Fruit fly (Drosophila melanogaster) whole organism, embryonic: ENCODE measurements around the gene scyl.

Source experiments
- Aef1 ChIP-seq: fragments of 200-800 bp; sonication (Bioruptor generic); IDR thresholded peaks from 3 replicates; pipeline ENCODE4 v1.3.6; 2022; ENCODE audit warnings: missing biosample characterization, missing genetic modification characterization
- Atf6 ChIP-seq: fragments of 200-800 bp; sonication (Bioruptor generic); IDR thresholded peaks from 2 replicates; pipeline ENCODE4 v1.3.6; 2022; ENCODE audit warnings: missing biosample characterization, missing genetic modification characterization
- C15 ChIP-seq: fragments of 200-800 bp; sonication (Bioruptor generic); IDR thresholded peaks from 3 replicates; pipeline ENCODE4 v1.3.6; 2022; ENCODE audit warnings: missing biosample characterization, missing genetic modification characterization
- CG10543 ChIP-seq: fragments of 200-800 bp; sonication (Bioruptor generic); optimal IDR thresholded peaks from 3 replicates; lab custom pipeline; 2017; ENCODE audit warnings: missing biosample characterization, mild to moderate bottlenecking, missing genetic modification characterization, moderate library complexity
- CG12071 ChIP-seq: fragments of 200-800 bp; sonication (Bioruptor generic); optimal IDR thresholded peaks from 3 replicates; lab custom pipeline; 2018; ENCODE audit warnings: missing biosample characterization, mild to moderate bottlenecking, missing genetic modification characterization
- CG12219 ChIP-seq: fragments of 200-800 bp; sonication (Bioruptor generic); optimal IDR thresholded peaks from 3 replicates; lab custom pipeline; 2018; ENCODE audit warnings: missing biosample characterization, mild to moderate bottlenecking, missing genetic modification characterization
- CG12744 ChIP-seq: fragments of 200-800 bp; sonication (Bioruptor generic); optimal IDR thresholded peaks from 2 replicates; lab custom pipeline; 2016; ENCODE audit warnings: missing biosample characterization, missing genetic modification characterization
- CG13296 ChIP-seq: fragments of 200-800 bp; sonication (Bioruptor generic); optimal IDR thresholded peaks from 3 replicates; lab custom pipeline; 2018; ENCODE audit warnings: missing biosample characterization, mild to moderate bottlenecking, missing genetic modification characterization
- CG13775 ChIP-seq: fragments of 200-800 bp; sonication (Bioruptor generic); optimal IDR thresholded peaks from 3 replicates; lab custom pipeline; 2017; ENCODE audit warnings: missing biosample characterization, mild to moderate bottlenecking, missing genetic modification characterization
- CG15011 ChIP-seq: fragments of 200-800 bp; sonication (Bioruptor generic); optimal IDR thresholded peaks from 3 replicates; lab custom pipeline; 2018; ENCODE audit warnings: missing biosample characterization, mild to moderate bottlenecking, missing genetic modification characterization
- CG15696 ChIP-seq: fragments of 200-800 bp; sonication (Bioruptor generic); optimal IDR thresholded peaks from 2 replicates; lab custom pipeline; 2019; ENCODE audit warnings: missing biosample characterization, mild to moderate bottlenecking, missing genetic modification characterization, moderate library complexity
- CG18619 ChIP-seq: fragments of 200-800 bp; sonication (Bioruptor generic); optimal IDR thresholded peaks from 3 replicates; lab custom pipeline; 2017; ENCODE audit warnings: missing biosample characterization, mild to moderate bottlenecking, missing genetic modification characterization
- CG2129 ChIP-seq: fragments of 200-800 bp; sonication (Bioruptor generic); IDR thresholded peaks from 2 replicates; pipeline ENCODE4 v1.3.6; 2022; ENCODE audit warnings: missing biosample characterization, missing genetic modification characterization; ENCODE audit not compliant: partially characterized antibody
- CG3163 ChIP-seq: fragments of 200-800 bp; sonication (Bioruptor generic); optimal IDR thresholded peaks from 3 replicates; lab custom pipeline; 2016; ENCODE audit warnings: missing biosample characterization, missing genetic modification characterization
- CG4282 ChIP-seq: fragments of 200-800 bp; sonication (Bioruptor generic); optimal IDR thresholded peaks from 2 replicates; lab custom pipeline; 2016; ENCODE audit warnings: missing biosample characterization, missing genetic modification characterization
- CG4360 ChIP-seq: fragments of 200-800 bp; sonication (Bioruptor generic); IDR thresholded peaks from 2 replicates; pipeline ENCODE4 v1.3.6; 2022; ENCODE audit warnings: missing biosample characterization, missing genetic modification characterization
- CG5953 ChIP-seq: fragments of 200-800 bp; sonication (Bioruptor generic); IDR thresholded peaks from 2 replicates; pipeline ENCODE4 v1.3.6; 2022; ENCODE audit warnings: missing biosample characterization, missing genetic modification characterization
- CG7839 ChIP-seq: fragments of 200-800 bp; sonication (Bioruptor generic); optimal IDR thresholded peaks from 3 replicates; lab custom pipeline; 2018; ENCODE audit warnings: missing biosample characterization, mild to moderate bottlenecking, missing genetic modification characterization, moderate library complexity
- CG8924 ChIP-seq: fragments of 200-800 bp; optimal IDR thresholded peaks from 3 replicates; lab custom pipeline; 2019; ENCODE audit warnings: missing biosample characterization, mild to moderate bottlenecking, missing genetic modification characterization, moderate library complexity
- CG9609 ChIP-seq: fragments of 200-800 bp; sonication (Bioruptor generic); optimal IDR thresholded peaks from 3 replicates; lab custom pipeline; 2016; ENCODE audit warnings: missing biosample characterization, missing genetic modification characterization
- D19A ChIP-seq: fragments of 200-800 bp; optimal IDR thresholded peaks from 3 replicates; lab custom pipeline; 2019; ENCODE audit warnings: missing biosample characterization, mild to moderate bottlenecking, missing genetic modification characterization, moderate library complexity
- Dll ChIP-seq: fragments of 200-800 bp; sonication (Bioruptor generic); IDR thresholded peaks from 4 replicates; pipeline ENCODE4 v1.3.6; 2022; ENCODE audit warnings: missing biosample characterization, missing genetic modification characterization; ENCODE audit not compliant: partially characterized antibody
- Fer1 ChIP-seq: fragments of 200-800 bp; sonication (Bioruptor generic); optimal IDR thresholded peaks from 2 replicates; lab custom pipeline; 2017; ENCODE audit warnings: missing biosample characterization, mild to moderate bottlenecking, missing genetic modification characterization
- HmgD ChIP-seq: fragments of 200-800 bp; sonication (Bioruptor generic); optimal IDR thresholded peaks from 3 replicates; lab custom pipeline; 2016; ENCODE audit warnings: missing biosample characterization, missing genetic modification characterization
- HmgZ ChIP-seq: fragments of 200-800 bp; sonication (Bioruptor generic); optimal IDR thresholded peaks from 2 replicates; lab custom pipeline; 2018; ENCODE audit warnings: missing biosample characterization, mild to moderate bottlenecking, missing genetic modification characterization
- Hmr ChIP-seq: fragments of 200-800 bp; sonication (Bioruptor generic); optimal IDR thresholded peaks from 3 replicates; lab custom pipeline; 2017; ENCODE audit warnings: mild to moderate bottlenecking, missing biosample characterization, missing genetic modification reagents, missing genetic modification characterization
- Hr78 ChIP-seq, 2 experiments: fragments of 200-800 bp in 1 of 2; fragments of >200 bp in 1 of 2; sonication (Bioruptor generic) in 1 of 2; optimal IDR thresholded peaks; 2 replicates each; lab custom pipeline; 2017 to 2019; ENCODE audit warnings: missing biosample characterization in 2 of 2, missing genetic modification characterization in 2 of 2, mild to moderate bottlenecking in 1 of 2, moderate library complexity in 1 of 2
- Kr ChIP-seq: fragments of 200-800 bp; sonication (Bioruptor generic); optimal IDR thresholded peaks from 2 replicates; lab custom pipeline; 2017; ENCODE audit warnings: missing biosample characterization, mild to moderate bottlenecking, missing genetic modification characterization
- Mes4 ChIP-seq: fragments of 200-800 bp; sonication (Bioruptor generic); optimal IDR thresholded peaks from 2 replicates; lab custom pipeline; 2016; ENCODE audit warnings: missing biosample characterization, missing genetic modification characterization
- Mrtf ChIP-seq: fragments of 200-800 bp; sonication (Bioruptor generic); IDR thresholded peaks from 3 replicates; pipeline ENCODE4 v1.3.6; 2022; ENCODE audit warnings: missing biosample characterization, missing genetic modification characterization
- NK7.1 ChIP-seq: fragments of 200-800 bp; sonication (Bioruptor generic); optimal IDR thresholded peaks from 3 replicates; lab custom pipeline; 2016; ENCODE audit warnings: missing biosample characterization, missing genetic modification characterization
- Nf-YC ChIP-seq: fragments of 200-800 bp; optimal IDR thresholded peaks from 3 replicates; lab custom pipeline; 2019; ENCODE audit warnings: missing biosample characterization, mild to moderate bottlenecking, missing genetic modification characterization, moderate library complexity
- Rfx ChIP-seq: fragments of 200-800 bp; sonication (Bioruptor generic); IDR thresholded peaks from 2 replicates; pipeline ENCODE4 v1.3.6; 2022; ENCODE audit warnings: missing biosample characterization, missing genetic modification characterization
- Rx ChIP-seq: fragments of 200-800 bp; sonication (Bioruptor generic); IDR thresholded peaks from 2 replicates; pipeline ENCODE4 v1.3.6; 2022; ENCODE audit warnings: missing biosample characterization, missing genetic modification characterization
- Tbp ChIP-seq: fragments of >200 bp; optimal IDR thresholded peaks from 2 replicates; lab custom pipeline; 2018; ENCODE audit warnings: missing biosample characterization, missing genetic modification characterization
- ab ChIP-seq: fragments of 200-800 bp; sonication (Bioruptor generic); optimal IDR thresholded peaks from 2 replicates; lab custom pipeline; 2016; ENCODE audit warnings: missing biosample characterization, missing genetic modification characterization
- ato ChIP-seq: fragments of 200-800 bp; sonication (Bioruptor generic); IDR thresholded peaks from 2 replicates; pipeline ENCODE4 v1.3.6; 2022; ENCODE audit warnings: missing biosample characterization, missing genetic modification characterization; ENCODE audit not compliant: partially characterized antibody
- bsh ChIP-seq, 2 experiments: fragments of 200-800 bp; sonication (Bioruptor generic); optimal IDR thresholded peaks; 2 replicates each; lab custom pipeline; 2017 to 2018; ENCODE audit warnings: mild to moderate bottlenecking in 2 of 2, missing biosample characterization in 2 of 2, missing genetic modification characterization in 2 of 2, moderate library complexity in 1 of 2
- cas ChIP-seq: fragments of 200-800 bp; sonication (Bioruptor generic); IDR thresholded peaks from 2 replicates; pipeline ENCODE4 v1.3.6; 2022; ENCODE audit warnings: missing biosample characterization, missing genetic modification characterization
- chinmo ChIP-seq: fragments of 200-800 bp; sonication (Bioruptor generic); IDR thresholded peaks from 4 replicates; pipeline ENCODE4 v1.3.6; 2022; ENCODE audit warnings: missing biosample characterization, missing genetic modification characterization; ENCODE audit not compliant: partially characterized antibody
- ci ChIP-seq: fragments of 200-800 bp; sonication (Bioruptor generic); IDR thresholded peaks from 3 replicates; pipeline ENCODE4 v1.3.6; 2022; ENCODE audit warnings: missing biosample characterization, missing genetic modification characterization
- gro ChIP-seq: fragments of 200-800 bp; sonication (Bioruptor generic); optimal IDR thresholded peaks from 2 replicates; lab custom pipeline; 2016; ENCODE audit warnings: missing biosample characterization, missing genetic modification characterization
- hth ChIP-seq: fragments of >200 bp; optimal IDR thresholded peaks from 2 replicates; lab custom pipeline; 2017; ENCODE audit warnings: inconsistent platforms
- knrl ChIP-seq: fragments of 200-800 bp; sonication (Bioruptor generic); IDR thresholded peaks from 3 replicates; pipeline ENCODE4 v1.3.6; 2022; ENCODE audit warnings: missing biosample characterization, missing genetic modification characterization; ENCODE audit not compliant: partially characterized antibody
- odd ChIP-seq: fragments of 200-800 bp; sonication (Bioruptor generic); optimal IDR thresholded peaks from 2 replicates; lab custom pipeline; 2017; ENCODE audit warnings: missing biosample characterization, mild to moderate bottlenecking, missing genetic modification characterization
- repo ChIP-seq: fragments of 200-800 bp; sonication (Bioruptor generic); optimal IDR thresholded peaks from 2 replicates; lab custom pipeline; 2016; ENCODE audit warnings: missing biosample characterization, missing genetic modification characterization
- ro ChIP-seq: fragments of 200-800 bp; sonication (Bioruptor generic); IDR thresholded peaks from 2 replicates; pipeline ENCODE4 v1.3.6; 2022; ENCODE audit warnings: missing biosample characterization, missing genetic modification characterization
- slou ChIP-seq: fragments of 200-800 bp; sonication (Bioruptor generic); optimal IDR thresholded peaks from 3 replicates; lab custom pipeline; 2016; ENCODE audit warnings: missing biosample characterization, missing genetic modification characterization
- tap ChIP-seq: fragments of 200-800 bp; optimal IDR thresholded peaks from 3 replicates; lab custom pipeline; 2019; ENCODE audit warnings: missing biosample characterization, mild to moderate bottlenecking, missing genetic modification characterization, moderate library complexity

The scyl gene

DNA sequence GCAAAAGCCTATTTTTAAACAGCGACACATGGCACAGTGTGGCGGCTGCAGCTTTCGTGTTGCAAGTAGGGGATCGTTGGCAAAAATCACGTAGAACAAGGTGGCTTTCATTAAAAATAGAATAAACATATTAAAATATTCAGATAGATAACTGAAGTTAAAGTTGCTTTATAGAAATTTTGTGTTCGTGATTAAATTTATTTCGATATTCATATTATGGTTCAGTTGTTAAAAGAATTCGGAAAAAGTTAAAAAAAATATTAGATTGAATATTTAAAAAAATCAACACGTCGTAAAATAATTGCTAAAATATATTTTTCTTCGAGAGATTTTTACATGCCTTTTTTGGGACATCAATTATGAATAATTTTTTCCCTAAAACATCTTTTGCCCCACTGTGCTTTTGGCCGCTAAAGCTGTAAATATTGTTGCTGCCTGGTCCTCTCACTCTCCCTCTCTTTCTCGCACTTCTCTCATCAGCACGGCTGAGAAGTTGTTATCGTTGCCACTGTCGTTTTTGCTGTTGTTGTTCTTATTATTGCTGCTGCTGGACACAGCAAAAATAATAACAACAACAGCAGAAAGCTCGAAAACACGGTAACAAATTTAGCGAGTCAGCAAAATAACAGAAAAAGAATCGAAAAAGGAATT lies 44.2 kb downstream of the scyl start (continued):
- TF ChIP-seq CG2129, result no peak
- peak; percentile 48 for TF ChIP-seq gro (GFP tag; lab: Kevin White, UChicago)
- TF ChIP-seq ro, result 0 out of 2 replicates have a peak, but pooled peaks have one; percentile 46
- TF ChIP-seq chinmo (GFP tag; lab: Robert Waterston, UW), result peak; percentile 67; the same call in 1 of the 4 replicates
- peak; percentile 83 for TF ChIP-seq D19A
- TF ChIP-seq CG12744 (GFP tag; lab: Kevin White, UChicago), result peak; percentile 64
- peak; percentile 53 for TF ChIP-seq ab (GFP tag; lab: Kevin White, UChicago)
- TF ChIP-seq tap (tag; lab: Kevin White, UChicago), result peak; percentile 76
- TF ChIP-seq Tbp (GFP tag; lab: Kevin White, UChicago), result no peak
- TF ChIP-seq CG9609 (GFP tag; lab: Kevin White, UChicago), result peak; percentile 64
- peak; percentile 73 for TF ChIP-seq CG12219 (GFP tag; lab: Kevin White, UChicago)
- peak; percentile 87 for TF ChIP-seq CG10543 (GFP tag; lab: Kevin White, UChicago)
- TF ChIP-seq knrl (GFP tag; lab: Robert Waterston, UW), result no peak
- peak; percentile 62; the same call in 1 of the 2 replicates for TF ChIP-seq CG4360 (GFP tag; lab: Robert Waterston, UW)
- peak; percentile 79 for TF ChIP-seq ci (GFP tag; lab: Robert Waterston, UW)
- TF ChIP-seq bsh (GFP tag; optimal IDR thresholded peaks at IDR 0.05; lab: Kevin White, UChicago), result peak; percentile 88 to 90
- no peak for TF ChIP-seq CG12071 (GFP tag; lab: Kevin White, UChicago)
- peak; percentile 53 for TF ChIP-seq slou (GFP tag; lab: Kevin White, UChicago)
- TF ChIP-seq CG15011 (GFP tag; lab: Kevin White, UChicago), result peak; percentile 86
- peak; percentile 72 for TF ChIP-seq Fer1 (GFP tag; lab: Kevin White, UChicago)
- TF ChIP-seq Nf-YC, result peak; percentile 79
- TF ChIP-seq CG3163 (GFP tag; lab: Kevin White, UChicago), result peak; percentile 36
- TF ChIP-seq CG15696 (tag; lab: Kevin White, UChicago), result peak; percentile 43
- TF ChIP-seq NK7.1 (GFP tag; lab: Kevin White, UChicago), result peak; percentile 57
- peak; percentile 59 for TF ChIP-seq HmgZ (tag; lab: Kevin White, UChicago)
- TF ChIP-seq Rfx, result peak; percentile 60
- peak; percentile 60 for TF ChIP-seq CG5953 (GFP tag; lab: Robert Waterston, UW)
- TF ChIP-seq Aef1, result peak; percentile 61; the same call in 1 of the 3 replicates
- peak; percentile 93 for TF ChIP-seq CG8924
- TF ChIP-seq HmgD (GFP tag; lab: Kevin White, UChicago), result no peak
- no peak for TF ChIP-seq repo
- peak; percentile 94 for TF ChIP-seq CG7839 (tag; lab: Kevin White, UChicago)
- TF ChIP-seq CG18619 (GFP tag; lab: Kevin White, UChicago), result peak; percentile 94
- TF ChIP-seq Kr, result no peak
- TF ChIP-seq Hr78 (GFP tag; optimal IDR thresholded peaks at IDR 0.05; lab: Kevin White, UChicago), result peak in 1 of 2 experiments; percentile 81
- TF ChIP-seq hth (lab: Kevin White, UChicago), result no peak
- TF ChIP-seq ato (GFP tag; lab: Robert Waterston, UW), result no peak
- no peak for TF ChIP-seq CG4282 (GFP tag; lab: Kevin White, UChicago)
- peak; percentile 69 for TF ChIP-seq Mrtf (GFP tag; lab: Robert Waterston, UW)
- TF ChIP-seq CG13296 (GFP tag; lab: Kevin White, UChicago), result peak; percentile 80
- TF ChIP-seq Atf6, result peak; percentile 80
- peak; percentile 50 for TF ChIP-seq Mes4 (GFP tag; lab: Kevin White, UChicago)
- TF ChIP-seq cas (GFP tag; lab: Robert Waterston, UW), result no peak
- no peak for TF ChIP-seq C15 (GFP tag; lab: Robert Waterston, UW)
- peak; percentile 93 for TF ChIP-seq odd (GFP tag; lab: Kevin White, UChicago)
- TF ChIP-seq Hmr (GFP tag; lab: Kevin White, UChicago), result peak; percentile 92
- TF ChIP-seq Dll, result no peak
- TF ChIP-seq Rx (GFP tag; lab: Robert Waterston, UW), result peak; percentile 27; the same call in 1 of the 2 replicates
- peak; percentile 93 for TF ChIP-seq CG13775 (GFP tag; lab: Kevin White, UChicago)
